Worm (Caenorhabditis elegans): ENCODE data around the gene F08B12.11.

- TF ChIP-seq hmg-4 (GFP tag; optimal IDR thresholded peaks at IDR 0.05) (no peak), flt-1 (GFP tag; IDR thresholded peaks at IDR 0.05) (no peak), hnd-1 (tag; optimal IDR thresholded peaks at IDR 0.05) (no peak), B0310.2 (tag; optimal IDR thresholded peaks at IDR 0.05) (no peak), F13C5.2 (tag; optimal IDR thresholded peaks at IDR 0.05) (no peak), aly-1 (tag; optimal IDR thresholded peaks at IDR 0.05) (no peak), ama-1 (optimal IDR thresholded peaks at IDR 0.05) (no peak)
These were observed 9.3 kb upstream of the F08B12.11 start, which contains the start of gene F42E11.3 for ce11 chrX:11375509-11375908.

Measured in whole organism, early embryonic.